Fruit fly (Drosophila melanogaster) whole organism: ENCODE measurements around the gene drn.

Source experiments
- CG8478 ChIP-seq: fragments of >200 bp; optimal IDR thresholded peaks from 2 replicates; lab custom pipeline; 2018; ENCODE audit warnings: inconsistent platforms
- Dll ChIP-seq: fragments of >200 bp; optimal IDR thresholded peaks from 2 replicates; lab custom pipeline; 2017
- psq ChIP-seq: fragments of >200 bp; optimal IDR thresholded peaks from 2 replicates; lab custom pipeline; 2017
- usp ChIP-seq: fragments of >200 bp; optimal IDR thresholded peaks from 2 replicates; lab custom pipeline; 2017; ENCODE audit warnings: missing biosample characterization, missing genetic modification characterization, mixed read lengths

- TF ChIP-seq psq (no peak), CG8478 (lab: Kevin White, UChicago) (no peak), Dll (lab: Kevin White, UChicago) (no peak), usp (GFP tag; lab: Kevin White, UChicago) (no peak)
Observed at dm6 chr3R:9370413-9370812, 30.4 kb downstream of the drn start.
